Worm (Caenorhabditis elegans) whole organism, young adult: ENCODE data around the gene C53D6.11.

Source experiments
- B0035.1 ChIP-seq: sonication (generic microtip); optimal IDR thresholded peaks from 2 replicates; lab custom pipeline; 2016; ENCODE audit warnings: missing genetic modification characterization, mild to moderate bottlenecking, missing compliant biosample characterization, missing genotype, missing genetic modification reagents
- B0261.1 ChIP-seq: sonication (generic microtip); optimal IDR thresholded peaks from 2 replicates; lab custom pipeline; 2016; ENCODE audit warnings: mild to moderate bottlenecking, missing genetic modification characterization, moderate library complexity, missing compliant biosample characterization
- C06A6.2 ChIP-seq: fragments of 200-800 bp; sonication (Bioruptor generic); conservative IDR thresholded peaks from 2 replicates; pipeline ENCODE4 v1.3.6; 2022; ENCODE audit warnings: missing genetic modification characterization, missing compliant biosample characterization
- F33H1.4 ChIP-seq: fragments of 200-800 bp; sonication (Bioruptor generic); IDR thresholded peaks from 2 replicates; pipeline ENCODE4 v1.3.6; 2022; ENCODE audit warnings: missing genetic modification reagents, missing genetic modification characterization, missing compliant biosample characterization
- F39B2.1 ChIP-seq: fragments of 200-800 bp; sonication (Bioruptor generic); IDR thresholded peaks from 2 replicates; pipeline ENCODE4 v1.3.6; 2022; ENCODE audit warnings: missing genetic modification reagents, missing genetic modification characterization, missing compliant biosample characterization
- K12H6.12 ChIP-seq: fragments of 200-800 bp; sonication (Bioruptor generic); optimal IDR thresholded peaks from 2 replicates; lab custom pipeline; 2018; ENCODE audit warnings: mild to moderate bottlenecking, missing genetic modification characterization, missing compliant biosample characterization
- Y53G8AR.9 ChIP-seq: fragments of 200-800 bp; sonication (Bioruptor generic); conservative IDR thresholded peaks from 2 replicates; pipeline ENCODE4 v1.3.6; 2022; ENCODE audit warnings: missing genetic modification reagents, missing genetic modification characterization, missing compliant biosample characterization
- Y56A3A.18 ChIP-seq: fragments of 200-800 bp; sonication (Bioruptor generic); IDR thresholded peaks from 2 replicates; pipeline ENCODE4 v1.3.6; 2022; ENCODE audit warnings: missing genetic modification reagents, missing genetic modification characterization, missing compliant biosample characterization
- akir-1 ChIP-seq: fragments of 200-800 bp; sonication (Bioruptor generic); optimal IDR thresholded peaks from 2 replicates; lab custom pipeline; 2018; ENCODE audit warnings: mild to moderate bottlenecking, missing genetic modification characterization, moderate library complexity, missing compliant biosample characterization
- bed-1 ChIP-seq: fragments of 200-800 bp; sonication (Bioruptor generic); IDR thresholded peaks from 2 replicates; pipeline ENCODE4 v1.3.6; 2022; ENCODE audit warnings: missing genetic modification reagents, missing genetic modification characterization, missing compliant biosample characterization
- ccch-3 ChIP-seq: fragments of 200-800 bp; sonication (Bioruptor generic); optimal IDR thresholded peaks from 2 replicates; lab custom pipeline; 2018; ENCODE audit warnings: mild to moderate bottlenecking, missing genetic modification characterization, missing compliant biosample characterization
- ceh-79 ChIP-seq: sonication (generic microtip); optimal IDR thresholded peaks from 2 replicates; lab custom pipeline; 2017; ENCODE audit warnings: mild to moderate bottlenecking, missing genetic modification characterization, missing compliant biosample characterization
- chd-7 ChIP-seq: sonication (generic microtip); optimal IDR thresholded peaks from 2 replicates; lab custom pipeline; 2016; ENCODE audit warnings: mild to moderate bottlenecking, missing genetic modification characterization, moderate library complexity, missing compliant biosample characterization
- egl-18 ChIP-seq: fragments of 200-800 bp; sonication (Bioruptor generic); IDR thresholded peaks from 2 replicates; pipeline ENCODE4 v1.3.6; 2022; ENCODE audit warnings: missing genetic modification reagents, missing genetic modification characterization, missing compliant biosample characterization
- fkh-3 ChIP-seq: sonication (generic microtip); optimal IDR thresholded peaks from 2 replicates; lab custom pipeline; 2016; ENCODE audit warnings: mild to moderate bottlenecking, missing genetic modification characterization, missing compliant biosample characterization
- gei-17 ChIP-seq: fragments of 200-800 bp; sonication (Bioruptor generic); optimal IDR thresholded peaks from 2 replicates; lab custom pipeline; 2018; ENCODE audit warnings: mild to moderate bottlenecking, missing genetic modification characterization, missing compliant biosample characterization
- hrde-1 ChIP-seq: sonication (generic microtip); optimal IDR thresholded peaks from 2 replicates; lab custom pipeline; 2016; ENCODE audit warnings: missing genetic modification characterization, mild to moderate bottlenecking, missing compliant biosample characterization, moderate library complexity, missing genotype, missing genetic modification reagents, borderline replicate concordance
- lin-26 ChIP-seq: fragments of 200-800 bp; sonication (Bioruptor generic); IDR thresholded peaks from 2 replicates; pipeline ENCODE4 v1.3.6; 2022; ENCODE audit warnings: missing genetic modification reagents, missing genetic modification characterization, missing compliant biosample characterization
- madf-6 ChIP-seq: fragments of 200-800 bp; sonication (Bioruptor generic); IDR thresholded peaks from 2 replicates; pipeline ENCODE4 v1.3.6; 2022; ENCODE audit warnings: missing genetic modification reagents, missing genetic modification characterization, missing compliant biosample characterization
- mcd-1 ChIP-seq: fragments of 200-800 bp; sonication (Bioruptor generic); IDR thresholded peaks from 2 replicates; pipeline ENCODE4 v1.3.6; 2022; ENCODE audit warnings: missing genetic modification reagents, missing genetic modification characterization, missing compliant biosample characterization
- nfya-2 ChIP-seq: fragments of 200-800 bp; sonication (Bioruptor generic); IDR thresholded peaks from 2 replicates; pipeline ENCODE4 v1.3.6; 2022; ENCODE audit warnings: missing genetic modification reagents, missing genetic modification characterization, missing compliant biosample characterization
- nhr-120 ChIP-seq: fragments of 200-800 bp; sonication (Bioruptor generic); IDR thresholded peaks from 2 replicates; pipeline ENCODE4 v1.3.6; 2022; ENCODE audit warnings: missing genetic modification characterization, missing compliant biosample characterization
- nhr-90 ChIP-seq: sonication (generic microtip); optimal IDR thresholded peaks from 2 replicates; lab custom pipeline; 2016; ENCODE audit warnings: missing genotype, mild to moderate bottlenecking, missing genetic modification characterization, missing compliant biosample characterization
- pha-4 ChIP-seq: fragments of 150-350 bp; sonication (generic microtip); optimal IDR thresholded peaks from 2 replicates; lab custom pipeline; 2014; ENCODE audit warnings: missing biosample characterization, missing genetic modification reagents, missing genetic modification characterization
- rcor-1 ChIP-seq: fragments of 200-800 bp; sonication (Bioruptor generic); IDR thresholded peaks from 2 replicates; pipeline ENCODE4 v1.3.6; 2022; ENCODE audit warnings: missing genetic modification reagents, missing genetic modification characterization, missing compliant biosample characterization
- rec-8 ChIP-seq, 2 experiments: sonication (generic microtip); optimal IDR thresholded peaks; 2 replicates each; lab custom pipeline; 2016; ENCODE audit warnings: mild to moderate bottlenecking in 2 of 2, missing genetic modification characterization in 2 of 2, missing genetic modification reagents in 2 of 2, missing genotype in 2 of 2, missing biosample characterization in 1 of 2, missing compliant biosample characterization in 1 of 2, moderate library complexity in 1 of 2
- repo-1 ChIP-seq: sonication (generic microtip); optimal IDR thresholded peaks from 2 replicates; lab custom pipeline; 2017; ENCODE audit warnings: mild to moderate bottlenecking, missing genetic modification characterization, missing compliant biosample characterization
- snpc-1.1 ChIP-seq: sonication (generic microtip); optimal IDR thresholded peaks from 2 replicates; lab custom pipeline; 2017; ENCODE audit warnings: missing genetic modification characterization, mild to moderate bottlenecking, missing compliant biosample characterization, antibody characterized with exemption, moderate library complexity, missing genotype, missing genetic modification reagents; ENCODE audit not compliant: insufficient read depth
- snpc-1.3 ChIP-seq: sonication (generic microtip); optimal IDR thresholded peaks from 2 replicates; lab custom pipeline; 2017; ENCODE audit warnings: missing genetic modification characterization, mild to moderate bottlenecking, missing compliant biosample characterization, antibody characterized with exemption, moderate library complexity, missing genotype, missing genetic modification reagents; ENCODE audit not compliant: insufficient read depth
- tbx-9 ChIP-seq: sonication (generic microtip); optimal IDR thresholded peaks from 2 replicates; lab custom pipeline; 2016; ENCODE audit warnings: borderline replicate concordance, missing genetic modification characterization, inconsistent platforms, missing compliant biosample characterization
- tlf-1 ChIP-seq: fragments of 200-800 bp; sonication (Bioruptor generic); optimal IDR thresholded peaks from 2 replicates; lab custom pipeline; 2018; ENCODE audit warnings: mild to moderate bottlenecking, missing genetic modification characterization, missing compliant biosample characterization
- xnd-1 ChIP-seq: sonication (generic microtip); optimal IDR thresholded peaks from 2 replicates; lab custom pipeline; 2016; ENCODE audit warnings: missing genotype, missing genetic modification reagents, missing genetic modification characterization, missing compliant biosample characterization
- zim-3 ChIP-seq: sonication (generic microtip); optimal IDR thresholded peaks from 2 replicates; lab custom pipeline; 2017; ENCODE audit warnings: mild to moderate bottlenecking, missing genetic modification characterization, moderate library complexity, missing compliant biosample characterization
- ztf-26 ChIP-seq: sonication (generic microtip); optimal IDR thresholded peaks from 2 replicates; lab custom pipeline; 2017; ENCODE audit warnings: missing genetic modification characterization, missing compliant biosample characterization
- ztf-28 ChIP-seq: fragments of 200-800 bp; sonication (Bioruptor generic); IDR thresholded peaks from 2 replicates; pipeline ENCODE4 v1.3.6; 2022; ENCODE audit warnings: missing genetic modification reagents, missing genetic modification characterization, missing compliant biosample characterization

Gene C53D6.11

DNA sequence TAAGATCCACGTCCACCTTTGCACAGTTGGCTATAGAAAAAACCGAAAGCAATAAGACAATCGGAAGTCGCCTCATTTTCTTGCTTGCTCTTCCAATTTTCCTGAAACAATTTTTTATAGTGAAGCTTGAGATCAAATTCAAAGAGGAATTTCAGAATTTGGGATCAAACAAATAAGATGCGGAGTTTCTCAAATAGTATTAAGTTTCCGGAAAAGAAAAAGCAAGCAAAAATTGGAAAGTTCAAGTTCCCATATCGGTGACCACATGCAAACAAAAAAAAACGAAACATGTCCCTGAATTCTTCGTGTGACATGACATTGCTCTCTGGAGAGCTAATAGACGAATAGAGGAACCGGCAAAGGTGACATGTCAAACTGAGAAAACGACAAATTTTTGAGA lies 5.1 kb upstream of the C53D6.11 start, which contains the start of gene unc-129:
unc-129 (minus strand) TSS at position 101 of the 400 bp plus-strand sequence.
- TF ChIP-seq F39B2.1 (GFP tag; lab: Robert Waterston, UW) (no peak), nhr-120 (GFP tag; lab: Robert Waterston, UW) (no peak), B0035.1 (tag; lab: Kevin White, UChicago) (no peak), K12H6.12 (tag; lab: Kevin White, UChicago) (no peak), C06A6.2 (GFP tag; lab: Robert Waterston, UW) (no peak), tlf-1 (no peak), egl-18 (GFP tag; lab: Robert Waterston, UW) (no peak), lin-26 (GFP tag; lab: Robert Waterston, UW) (no peak), rec-8 (tag; optimal IDR thresholded peaks at IDR 0.05; lab: Kevin White, UChicago) (no peak), B0261.1 (tag; lab: Kevin White, UChicago) (no peak), mcd-1 (GFP tag; lab: Robert Waterston, UW) (no peak), nhr-90 (tag; lab: Kevin White, UChicago) (no peak), ztf-26 (tag; lab: Kevin White, UChicago) (no peak), zim-3 (tag; lab: Kevin White, UChicago) (no peak), hrde-1 (tag; lab: Kevin White, UChicago) (no peak), Y56A3A.18 (no peak), pha-4 (no peak), repo-1 (tag; lab: Kevin White, UChicago) (no peak)
- TF ChIP-seq, all 124 proteins: peak for 0

DNA sequence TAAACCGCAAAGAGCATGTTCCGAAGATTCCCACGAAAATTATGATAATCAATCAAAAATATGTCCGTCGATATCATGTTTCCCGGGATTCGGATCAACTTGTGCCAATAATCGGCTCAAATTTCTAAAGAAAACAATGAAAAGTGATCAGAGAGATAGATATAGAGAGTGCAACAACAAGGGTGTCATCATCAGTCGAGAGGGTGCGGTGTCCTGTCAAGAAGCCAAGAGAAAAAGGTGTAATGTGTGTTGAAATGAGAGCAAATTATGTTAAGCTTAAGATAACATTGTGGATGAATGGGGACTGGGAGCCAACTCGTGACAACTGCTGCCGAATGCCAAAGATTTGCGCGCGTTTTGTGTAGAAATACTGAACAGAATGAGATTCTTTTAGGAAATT lies 2.4 kb upstream of the C53D6.11 start:
- TF ChIP-seq C06A6.2 (GFP tag; lab: Robert Waterston, UW) (no peak), Y53G8AR.9 (GFP tag; lab: Robert Waterston, UW) (no peak), K12H6.12 (tag; lab: Kevin White, UChicago) (no peak), nhr-120 (GFP tag; lab: Robert Waterston, UW) (no peak), rcor-1 (GFP tag; lab: Robert Waterston, UW) (no peak), xnd-1 (no peak), madf-6 (GFP tag; lab: Robert Waterston, UW) (no peak), bed-1 (GFP tag; lab: Robert Waterston, UW) (no peak), tlf-1 (no peak), tbx-9 (no peak), akir-1 (GFP tag; lab: Kevin White, UChicago) (no peak), snpc-1.3 (tag; lab: Kevin White, UChicago) (no peak), snpc-1.1 (tag; lab: Kevin White, UChicago) (no peak)

DNA sequence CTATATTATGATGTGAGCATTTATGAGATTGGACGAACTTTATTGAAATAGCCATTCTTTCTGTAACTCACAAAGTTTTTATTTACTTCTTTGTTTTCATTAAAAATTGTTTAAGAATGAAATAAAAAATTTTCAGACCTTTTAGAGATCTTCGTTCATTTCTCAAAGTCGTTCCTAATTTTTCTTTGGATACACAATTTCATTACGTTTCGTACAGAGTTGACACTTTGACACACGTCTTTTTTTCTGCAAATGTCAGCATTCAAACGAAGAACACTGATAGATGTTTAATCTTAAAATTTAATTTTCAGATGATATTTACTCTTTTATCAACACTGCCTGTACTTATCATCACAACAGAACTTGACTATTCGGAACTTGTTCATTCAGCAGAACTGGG lies 6.1 kb downstream of the C53D6.11 start, which contains the start of gene acc-2:
acc-2 (plus strand) TSS at position 301 of the 400 bp plus-strand sequence.
- TF ChIP-seq F33H1.4 (GFP tag; lab: Robert Waterston, UW) (no peak), lin-26 (GFP tag; lab: Robert Waterston, UW) (no peak), ztf-28 (GFP tag; lab: Robert Waterston, UW) (no peak)

DNA sequence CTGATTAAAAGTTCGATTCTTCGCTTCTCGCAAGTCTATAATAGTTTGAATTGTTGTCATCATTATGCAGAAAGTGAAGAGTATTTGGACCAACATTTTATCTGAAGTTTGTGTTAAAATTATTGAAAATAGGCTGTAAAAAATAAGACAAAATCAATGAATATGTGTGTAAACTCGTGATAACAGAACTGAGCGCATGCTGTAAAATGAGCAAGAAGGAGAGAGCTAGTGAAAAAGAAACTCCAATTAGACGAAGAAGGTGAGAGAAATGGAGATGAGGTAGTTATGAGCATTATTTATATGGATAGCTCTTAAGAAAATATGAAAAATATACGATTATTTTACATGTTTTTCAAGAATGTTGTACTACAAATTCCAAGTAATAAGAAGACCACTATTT lies 10.5 kb downstream of the C53D6.11 start, which contains the start of gene C53D6.4:
C53D6.4 (minus strand) TSS at position 101 of the 400 bp plus-strand sequence.
- TF ChIP-seq ccch-3 (GFP tag; lab: Kevin White, UChicago), result no peak
- no peak for TF ChIP-seq fkh-3 (tag; lab: Kevin White, UChicago)
- TF ChIP-seq ceh-79 (tag; lab: Kevin White, UChicago), result no peak
- no peak for TF ChIP-seq gei-17 (GFP tag; lab: Kevin White, UChicago)
- TF ChIP-seq rcor-1 (GFP tag; lab: Robert Waterston, UW), result no peak
- no peak for TF ChIP-seq chd-7 (tag; lab: Kevin White, UChicago)
- TF ChIP-seq nfya-2 (GFP tag; lab: Robert Waterston, UW), result no peak
